Fruit fly (Drosophila melanogaster) S2 (cell line): Measurements from ENCODE around the gene Scgalpha.

Experiments used
- CG8478 ChIP-seq: fragments of >200 bp; optimal IDR thresholded peaks from 2 replicates; lab custom pipeline; 2018
- CTCF ChIP-seq, 2 experiments: fragments of >200 bp; optimal IDR thresholded peaks; 2 replicates each; lab custom pipeline; 2018

DNA sequence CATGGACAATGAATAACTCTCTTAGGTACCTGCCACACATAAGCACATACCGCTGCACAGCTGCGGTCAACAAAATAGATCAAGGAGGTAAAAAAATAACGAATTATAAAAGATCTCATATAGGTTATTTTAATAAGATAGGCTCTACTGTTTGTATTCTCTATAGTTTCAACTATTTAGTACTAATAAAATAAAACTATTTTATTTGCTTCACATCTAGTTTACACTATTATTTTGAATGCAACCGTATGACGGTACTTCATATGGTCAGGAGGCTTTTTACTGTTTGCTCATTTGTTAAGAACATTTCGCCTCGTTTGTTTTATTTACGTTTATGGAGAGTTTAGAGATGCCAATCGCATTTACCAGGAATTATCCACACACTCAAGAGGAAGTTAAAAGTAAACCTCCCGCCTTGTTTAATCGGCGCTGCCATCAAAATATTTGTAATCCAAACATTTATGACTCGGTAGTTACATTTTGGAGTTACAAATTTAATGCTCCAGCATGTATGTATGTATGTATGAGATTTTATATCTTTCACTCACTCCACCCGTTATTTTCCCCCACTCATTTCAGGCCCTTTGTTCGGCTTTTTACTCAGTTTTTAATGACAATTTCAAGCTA lies 28.2 kb upstream of the Scgalpha start:
- TF ChIP-seq CG8478 (lab: Kevin White, UChicago) (no peak), CTCF (optimal IDR thresholded peaks at IDR 0.05; lab: Kevin White, UChicago) (no peak)
